Fruit fly (Drosophila melanogaster): ENCODE measurements around the gene RpL26.

The RpL26 gene

DNA sequence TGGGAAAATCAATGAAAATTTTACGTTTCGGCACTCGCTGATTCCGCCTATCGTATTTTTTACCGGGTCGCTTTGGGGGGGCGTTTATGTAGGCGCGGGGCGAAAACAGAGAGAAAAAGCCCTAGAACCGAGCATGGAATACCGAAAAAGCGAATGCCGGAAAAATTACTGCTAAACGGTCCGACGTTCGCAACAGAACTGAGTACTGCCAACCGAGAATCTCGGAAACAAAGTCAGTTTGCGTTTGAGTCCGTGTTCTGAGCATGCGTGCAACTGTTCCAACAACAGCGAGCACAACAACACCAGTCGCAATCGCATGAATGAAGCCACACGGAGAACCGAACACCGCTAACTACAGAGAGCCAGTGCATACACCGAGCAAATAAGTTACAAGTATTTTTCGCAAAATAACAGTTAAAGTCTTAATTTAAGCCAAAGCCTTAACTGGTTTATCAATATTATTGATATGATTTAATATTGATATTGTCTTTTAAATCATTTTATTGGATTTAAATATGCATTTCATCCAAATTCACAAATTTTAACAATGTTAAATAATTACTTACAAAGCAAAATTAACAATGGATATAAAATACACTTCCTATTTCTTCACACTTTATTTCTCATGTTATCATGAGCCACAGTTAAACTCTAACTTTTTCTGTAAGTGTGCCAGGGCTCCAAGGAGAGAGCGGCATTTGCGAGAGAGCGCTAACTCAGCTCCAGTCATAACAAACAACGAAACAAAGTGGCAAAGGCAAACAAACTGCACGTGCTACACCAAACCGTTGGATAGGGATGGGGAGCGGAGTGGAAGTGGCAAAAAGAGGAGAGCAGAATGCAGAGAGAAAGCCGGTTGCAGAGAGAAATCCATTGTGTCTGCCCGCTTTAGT is 8.1 kb upstream of the RpL26 start, which contains the start of gene CG3961 (continued):
- TF ChIP-seq ranshi (GFP tag; IDR thresholded peaks at IDR 0.05) (peak; percentile 88), CG10267 (tag; optimal IDR thresholded peaks at IDR 0.05) (peak; percentile 96), zf30C (GFP tag; optimal IDR thresholded peaks at IDR 0.05) (peak; percentile 92), CG11456 (GFP tag; IDR thresholded peaks at IDR 0.05) (no peak), Dll (GFP tag; IDR thresholded peaks at IDR 0.05; ENCODE audit: partially characterized antibody) (no peak), CG4282 (GFP tag; optimal IDR thresholded peaks at IDR 0.05) (peak; percentile 2), CG7556 (GFP tag; optimal IDR thresholded peaks at IDR 0.05) (peak; percentile 100), aop (GFP tag; IDR thresholded peaks at IDR 0.05) (no peak), sc (optimal IDR thresholded peaks at IDR 0.05) (no peak), sc (GFP tag; optimal IDR thresholded peaks at IDR 0.05) (peak; percentile 99), salm (tag; optimal IDR thresholded peaks at IDR 0.05) (peak; percentile 97), Drgx (GFP tag; IDR thresholded peaks at IDR 0.05) (peak; percentile 93), CG10654 (GFP tag; optimal IDR thresholded peaks at IDR 0.05) (peak; percentile 95), rib (GFP tag; IDR thresholded peaks at IDR 0.05) (no peak)

DNA sequence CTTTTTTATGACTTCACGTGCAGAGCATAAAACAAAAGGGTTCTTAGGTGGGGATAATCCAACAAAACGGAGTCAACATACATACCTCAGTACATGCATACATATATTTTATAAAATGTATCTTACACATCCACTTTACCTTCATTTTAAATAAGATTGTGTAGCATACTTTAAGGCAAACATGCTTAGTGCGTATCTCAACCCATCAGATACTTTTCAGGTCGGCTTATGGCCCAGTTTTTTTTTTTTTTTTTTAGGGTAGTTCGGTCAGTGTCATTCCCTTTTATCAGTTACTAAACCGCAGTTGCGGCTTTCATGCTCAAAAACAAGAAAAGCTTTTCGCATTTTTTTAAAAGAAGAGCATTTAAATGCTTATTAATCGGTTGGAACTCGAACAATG is 6.7 kb upstream of the RpL26 start, which contains the start of gene NijB:
Gene NijB (plus strand): TSS at position 398 of the 400 bp plus-strand sequence.
- TF ChIP-seq sqz (GFP tag; optimal IDR thresholded peaks at IDR 0.05) (peak; percentile 85), CG2199 (GFP tag; IDR thresholded peaks at IDR 0.05) (0 out of 3 replicates have a peak, but pooled peaks have one; percentile 45), ATbp (GFP tag; optimal IDR thresholded peaks at IDR 0.05) (no peak), slou (GFP tag; optimal IDR thresholded peaks at IDR 0.05) (no peak), gsb (GFP tag; IDR thresholded peaks at IDR 0.05) (no peak), CG5245 (GFP tag; optimal IDR thresholded peaks at IDR 0.05) (no peak), chif (GFP tag; optimal IDR thresholded peaks at IDR 0.05) (no peak), luna (GFP tag; optimal IDR thresholded peaks at IDR 0.05) (no peak), pita (GFP tag; optimal IDR thresholded peaks at IDR 0.05) (peak; percentile 61), CTCF (GFP tag; optimal IDR thresholded peaks at IDR 0.05) (peak; percentile 11), Lhr (GFP tag; optimal IDR thresholded peaks at IDR 0.05) (peak; percentile 23), otp (GFP tag; IDR thresholded peaks at IDR 0.05) (no peak), CG8388 (GFP tag; optimal IDR thresholded peaks at IDR 0.05) (no peak), sd (tag; optimal IDR thresholded peaks at IDR 0.05) (peak; percentile 30), Jarid2 (GFP tag; optimal IDR thresholded peaks at IDR 0.05) (no peak), CG34376 (GFP tag; optimal IDR thresholded peaks at IDR 0.05) (peak; percentile 12), Hr3 (GFP tag; optimal IDR thresholded peaks at IDR 0.05) (peak; percentile 80), Med (GFP tag) (peak; percentile 44), HmgZ (tag; optimal IDR thresholded peaks at IDR 0.05) (peak; percentile 52), croc (GFP tag; conservative IDR thresholded peaks at IDR 0.05) (no peak), sens (GFP tag) (peak; percentile 71), Abd-B (GFP tag; optimal IDR thresholded peaks at IDR 0.05) (no peak), tx (GFP tag; optimal IDR thresholded peaks at IDR 0.05) (no peak), CHES-1-like (GFP tag; optimal IDR thresholded peaks at IDR 0.05) (no peak), HLH54F (GFP tag; optimal IDR thresholded peaks at IDR 0.05) (no peak), CG11456 (GFP tag; IDR thresholded peaks at IDR 0.05) (no peak), D19A (tag; optimal IDR thresholded peaks at IDR 0.05) (peak; percentile 32), sug (tag; optimal IDR thresholded peaks at IDR 0.05) (peak; percentile 4), CG10462 (GFP tag; optimal IDR thresholded peaks at IDR 0.05) (no peak), chinmo (GFP tag; IDR thresholded peaks at IDR 0.05; ENCODE audit: partially characterized antibody) (0 out of 4 replicates have a peak, but pooled peaks have one; percentile 30), CG6854 (GFP tag; optimal IDR thresholded peaks at IDR 0.05) (no peak), crol (GFP tag; IDR thresholded peaks at IDR 0.05) (no peak), fru (optimal IDR thresholded peaks at IDR 0.05) (no peak), jigr1 (GFP tag; IDR thresholded peaks at IDR 0.05) (no peak), NC2α (GFP tag; optimal IDR thresholded peaks at IDR 0.05) (no peak), Oli (tag; optimal IDR thresholded peaks at IDR 0.05) (no peak), prd (optimal IDR thresholded peaks at IDR 0.05) (no peak), prd (GFP tag; IDR thresholded peaks at IDR 0.05) (no peak)
